Worm (Caenorhabditis elegans) whole organism, early embryonic: ENCODE data around the gene aly-3.

Source experiments
- B0310.2 ChIP-seq: sonication (generic microtip); optimal IDR thresholded peaks from 2 replicates; lab custom pipeline; 2016; ENCODE audit warnings: mild to moderate bottlenecking, missing genetic modification characterization, missing compliant biosample characterization
- F13C5.2 ChIP-seq: sonication (generic microtip); optimal IDR thresholded peaks from 2 replicates; lab custom pipeline; 2017; ENCODE audit warnings: mild to moderate bottlenecking, missing genetic modification characterization, inconsistent platforms, missing compliant biosample characterization
- aly-1 ChIP-seq: sonication (generic microtip); optimal IDR thresholded peaks from 2 replicates; lab custom pipeline; 2016; ENCODE audit warnings: missing genetic modification characterization, missing compliant biosample characterization
- ama-1 ChIP-seq: fragments of 150-350 bp; optimal IDR thresholded peaks from 2 replicates; lab custom pipeline; 2014
- ceh-13 ChIP-seq: fragments of 200-800 bp; sonication (Bioruptor generic); optimal IDR thresholded peaks from 2 replicates; lab custom pipeline; 2018; ENCODE audit warnings: mild to moderate bottlenecking, missing genetic modification characterization, missing compliant biosample characterization
- ceh-36 ChIP-seq: sonication (generic microtip); optimal IDR thresholded peaks from 2 replicates; lab custom pipeline; 2016; ENCODE audit warnings: missing genetic modification characterization, inconsistent platforms, missing compliant biosample characterization
- ets-7 ChIP-seq: sonication (generic microtip); optimal IDR thresholded peaks from 2 replicates; lab custom pipeline; 2016; ENCODE audit warnings: missing genotype, missing genetic modification characterization, missing compliant biosample characterization
- flt-1 ChIP-seq: fragments of 200-800 bp; sonication (Bioruptor generic); IDR thresholded peaks from 2 replicates; pipeline ENCODE4 v1.3.6; 2022; ENCODE audit warnings: missing genetic modification characterization, missing compliant biosample characterization
- hmbx-1 ChIP-seq: sonication (generic microtip); optimal IDR thresholded peaks from 2 replicates; lab custom pipeline; 2016; ENCODE audit warnings: mild to moderate bottlenecking, missing genetic modification characterization, missing compliant biosample characterization
- hmg-4 ChIP-seq: fragments of 200-800 bp; sonication (Bioruptor generic); optimal IDR thresholded peaks from 2 replicates; lab custom pipeline; 2018; ENCODE audit warnings: mild to moderate bottlenecking, missing genetic modification characterization, missing compliant biosample characterization
- hnd-1 ChIP-seq: sonication (generic microtip); optimal IDR thresholded peaks from 2 replicates; lab custom pipeline; 2016; ENCODE audit warnings: missing genetic modification characterization, missing compliant biosample characterization
- pes-1 ChIP-seq: fragments of 200-800 bp; sonication (Bioruptor generic); IDR thresholded peaks from 2 replicates; pipeline ENCODE4 v1.3.6; 2022; ENCODE audit warnings: missing genetic modification reagents, missing genetic modification characterization, missing compliant biosample characterization
- scrt-1 ChIP-seq: fragments of 200-800 bp; sonication (Bioruptor generic); IDR thresholded peaks from 2 replicates; pipeline ENCODE4 v1.3.6; 2022; ENCODE audit warnings: missing genetic modification characterization, missing compliant biosample characterization
- sea-1 ChIP-seq: fragments of 200-800 bp; sonication (Bioruptor generic); conservative IDR thresholded peaks from 2 replicates; pipeline ENCODE4 v1.3.6; 2022; ENCODE audit warnings: missing genetic modification characterization, missing compliant biosample characterization
- tbx-11 ChIP-seq: fragments of 200-800 bp; sonication (Bioruptor generic); IDR thresholded peaks from 2 replicates; pipeline ENCODE4 v1.3.6; 2022; ENCODE audit warnings: missing genetic modification characterization, missing compliant biosample characterization
- tbx-37 ChIP-seq: fragments of 200-800 bp; sonication (Bioruptor generic); conservative IDR thresholded peaks from 2 replicates; pipeline ENCODE4 v1.3.6; 2022; ENCODE audit warnings: missing genetic modification reagents, missing genetic modification characterization, missing compliant biosample characterization
- tra-4 ChIP-seq: sonication (generic microtip); optimal IDR thresholded peaks from 2 replicates; lab custom pipeline; 2017; ENCODE audit warnings: missing genetic modification characterization, missing compliant biosample characterization

aly-3 gene

ce11 chrIV:12122874-12123664 lies at the start of gene aly-3:
TSS of gene aly-3 (plus strand) at chrIV:12123282.
- no peak for TF ChIP-seq hnd-1 (tag; lab: Kevin White, UChicago)
- TF ChIP-seq F13C5.2 (tag; lab: Kevin White, UChicago) = peak; percentile 19

- no peak for TF ChIP-seq tra-4 (tag; lab: Kevin White, UChicago)
- no peak for TF ChIP-seq flt-1 (GFP tag; lab: Robert Waterston, UW)
- no peak for TF ChIP-seq F13C5.2 (tag; lab: Kevin White, UChicago)
- TF ChIP-seq B0310.2 (tag; lab: Kevin White, UChicago) = no peak
- TF ChIP-seq hmbx-1 = no peak
- TF ChIP-seq ceh-36 (tag; lab: Kevin White, UChicago) = no peak
- TF ChIP-seq aly-1 (tag; lab: Kevin White, UChicago) = no peak
- TF ChIP-seq ceh-13 (GFP tag; lab: Kevin White, UChicago) = no peak
- TF ChIP-seq tbx-37 (GFP tag; lab: Robert Waterston, UW) = no peak
- no peak for TF ChIP-seq ama-1 (lab: Kevin White, UChicago)
- TF ChIP-seq hmg-4 (GFP tag; lab: Kevin White, UChicago) = no peak
- TF ChIP-seq pes-1 (GFP tag; lab: Robert Waterston, UW) = no peak
- TF ChIP-seq tbx-11 (GFP tag; lab: Robert Waterston, UW) = no peak
- TF ChIP-seq scrt-1 (GFP tag; lab: Robert Waterston, UW) = no peak
- no peak for TF ChIP-seq hnd-1 (tag; lab: Kevin White, UChicago)
- no peak for TF ChIP-seq sea-1 (GFP tag; lab: Robert Waterston, UW)
- no peak for TF ChIP-seq ets-7 (tag; lab: Kevin White, UChicago)
Observed at ce11 chrIV:12075497-12075896, 47.6 kb upstream of the aly-3 start, which contains the start of gene K08E4.7. TSS of gene K08E4.7 (plus strand) at chrIV:12075797.

ce11 chrIV:12078112-12078812 lies 44.8 kb upstream of the aly-3 start, which contains the start of gene tmed-1:
TSS of gene tmed-1 (minus strand) at chrIV:12078162.
- no peak for TF ChIP-seq ets-7 (tag; lab: Kevin White, UChicago)
- no peak for TF ChIP-seq aly-1 (tag; lab: Kevin White, UChicago)
- no peak for TF ChIP-seq scrt-1 (GFP tag; lab: Robert Waterston, UW)
- no peak for TF ChIP-seq F13C5.2 (tag; lab: Kevin White, UChicago)
- no peak for TF ChIP-seq flt-1 (GFP tag; lab: Robert Waterston, UW)
- TF ChIP-seq ama-1 (lab: Kevin White, UChicago) = no peak
- TF ChIP-seq ceh-36 (tag; lab: Kevin White, UChicago) = no peak
- no peak for TF ChIP-seq tra-4 (tag; lab: Kevin White, UChicago)
- no peak for TF ChIP-seq hnd-1 (tag; lab: Kevin White, UChicago)
- TF ChIP-seq ceh-13 (GFP tag; lab: Kevin White, UChicago) = no peak
- TF ChIP-seq hmg-4 (GFP tag; lab: Kevin White, UChicago) = no peak
- TF ChIP-seq pes-1 (GFP tag; lab: Robert Waterston, UW) = no peak

ce11 chrIV:12078907-12079523 lies 44.1 kb upstream of the aly-3 start, which contains the start of gene lex-1:
TSS of gene lex-1 (plus strand) at chrIV:12079473.
- no peak for TF ChIP-seq ets-7 (tag; lab: Kevin White, UChicago)
- no peak for TF ChIP-seq pes-1 (GFP tag; lab: Robert Waterston, UW)
- TF ChIP-seq sea-1 (GFP tag; lab: Robert Waterston, UW) = no peak
- TF ChIP-seq ama-1 (lab: Kevin White, UChicago) = no peak
- TF ChIP-seq flt-1 (GFP tag; lab: Robert Waterston, UW) = no peak
- TF ChIP-seq tra-4 (tag; lab: Kevin White, UChicago) = no peak
- no peak for TF ChIP-seq ceh-36 (tag; lab: Kevin White, UChicago)
- no peak for TF ChIP-seq scrt-1 (GFP tag; lab: Robert Waterston, UW)
- TF ChIP-seq tbx-37 (GFP tag; lab: Robert Waterston, UW) = no peak
- TF ChIP-seq B0310.2 (tag; lab: Kevin White, UChicago) = no peak
- TF ChIP-seq hmbx-1 = no peak
- TF ChIP-seq hmg-4 (GFP tag; lab: Kevin White, UChicago) = no peak

ce11 chrIV:12080807-12081206 lies 42.3 kb upstream of the aly-3 start:
- TF ChIP-seq ama-1 (lab: Kevin White, UChicago) (no peak), hnd-1 (tag; lab: Kevin White, UChicago) (no peak), pes-1 (GFP tag; lab: Robert Waterston, UW) (no peak), aly-1 (tag; lab: Kevin White, UChicago) (no peak), ceh-36 (tag; lab: Kevin White, UChicago) (no peak), hmg-4 (GFP tag; lab: Kevin White, UChicago) (no peak), hmbx-1 (no peak), sea-1 (GFP tag; lab: Robert Waterston, UW) (no peak), F13C5.2 (tag; lab: Kevin White, UChicago) (no peak), scrt-1 (GFP tag; lab: Robert Waterston, UW) (no peak), flt-1 (GFP tag; lab: Robert Waterston, UW) (no peak)

ce11 chrIV:12084178-12084577 lies 38.9 kb upstream of the aly-3 start, which contains the start of gene repo-1:
TSS of gene repo-1 (plus strand) at chrIV:12084478.
- TF ChIP-seq aly-1 (tag; lab: Kevin White, UChicago) (no peak), hnd-1 (tag; lab: Kevin White, UChicago) (no peak), scrt-1 (GFP tag; lab: Robert Waterston, UW) (0 out of 2 replicates have a peak, but pooled peaks have one; percentile 23)
